Worm (Caenorhabditis elegans) whole organism, early embryonic: Measurements from ENCODE around the gene ani-3.

Experiments used
- B0310.2 ChIP-seq: sonication (generic microtip); optimal IDR thresholded peaks from 2 replicates; lab custom pipeline; 2016; ENCODE audit warnings: mild to moderate bottlenecking, missing genetic modification characterization, missing compliant biosample characterization
- ama-1 ChIP-seq: fragments of 150-350 bp; optimal IDR thresholded peaks from 2 replicates; lab custom pipeline; 2014
- ceh-36 ChIP-seq: sonication (generic microtip); optimal IDR thresholded peaks from 2 replicates; lab custom pipeline; 2016; ENCODE audit warnings: missing genetic modification characterization, inconsistent platforms, missing compliant biosample characterization
- hmg-4 ChIP-seq: fragments of 200-800 bp; sonication (Bioruptor generic); optimal IDR thresholded peaks from 2 replicates; lab custom pipeline; 2018; ENCODE audit warnings: mild to moderate bottlenecking, missing genetic modification characterization, missing compliant biosample characterization
- tra-4 ChIP-seq: sonication (generic microtip); optimal IDR thresholded peaks from 2 replicates; lab custom pipeline; 2017; ENCODE audit warnings: missing genetic modification characterization, missing compliant biosample characterization

- TF ChIP-seq B0310.2 (no peak), ama-1 (lab: Kevin White, UChicago) (no peak), tra-4 (tag; lab: Kevin White, UChicago) (no peak), hmg-4 (GFP tag; lab: Kevin White, UChicago) (no peak), ceh-36 (tag; lab: Kevin White, UChicago) (no peak)
These were observed 23.0 kb upstream of the ani-3 start, which contains the start of gene mrp-7 for ce11 chrV:19674543-19674942.
